Fruit fly (Drosophila melanogaster): ENCODE results near the gene ome.

The ome gene

dm6 chr3L:14775711-14776660 lies 103.3 kb downstream of the ome start, which contains the start of gene mop (continued):
- TF ChIP-seq NFAT (GFP tag; IDR thresholded peaks at IDR 0.05) (peak; percentile 70; the same call in 1 of the 2 replicates), hth (optimal IDR thresholded peaks at IDR 0.05) (no peak), Deaf1 (tag; optimal IDR thresholded peaks at IDR 0.05) (no peak), wor (GFP tag; IDR thresholded peaks at IDR 0.05) (no peak), CG1603 (tag; optimal IDR thresholded peaks at IDR 0.05) (no peak), Fer1 (GFP tag; optimal IDR thresholded peaks at IDR 0.05) (no peak), gsb-n (tag; optimal IDR thresholded peaks at IDR 0.05) (no peak), Gug (GFP tag; IDR thresholded peaks at IDR 0.05) (peak; percentile 8; the same call in 1 of the 4 replicates), CG8281 (tag; optimal IDR thresholded peaks at IDR 0.05) (no peak), dysf (GFP tag; IDR thresholded peaks at IDR 0.05) (peak; percentile 46; the same call in 2 of the 3 replicates), amos (GFP tag; IDR thresholded peaks at IDR 0.05; ENCODE audit: partially characterized antibody) (peak; percentile 61; the same call in 1 of the 2 replicates), CG18011 (GFP tag; optimal IDR thresholded peaks at IDR 0.05) (no peak), CG3407 (GFP tag; optimal IDR thresholded peaks at IDR 0.05) (no peak), CG17361 (GFP tag; IDR thresholded peaks at IDR 0.05) (no peak; the same call in 2 of the 3 replicates), CG2875 (GFP tag; optimal IDR thresholded peaks at IDR 0.05) (no peak), abd-A (tag; optimal IDR thresholded peaks at IDR 0.05) (no peak), Elba2 (GFP tag; optimal IDR thresholded peaks at IDR 0.05) (peak; percentile 42), TFAM (GFP tag; optimal IDR thresholded peaks at IDR 0.05) (no peak), CG12659 (GFP tag; optimal IDR thresholded peaks at IDR 0.05) (peak; percentile 55), Lpt (GFP tag; optimal IDR thresholded peaks at IDR 0.05) (no peak), exex (tag; optimal IDR thresholded peaks at IDR 0.05) (no peak), ftz-f1 (GFP tag; optimal IDR thresholded peaks at IDR 0.05) (no peak), CG8924 (tag; optimal IDR thresholded peaks at IDR 0.05) (peak; percentile 67), CG10267 (tag; optimal IDR thresholded peaks at IDR 0.05) (peak; percentile 26), PHDP (tag; optimal IDR thresholded peaks at IDR 0.05) (no peak), CG10565 (GFP tag; optimal IDR thresholded peaks at IDR 0.05) (no peak), CG6254 (GFP tag; optimal IDR thresholded peaks at IDR 0.05) (no peak), vvl (GFP tag; IDR thresholded peaks at IDR 0.05) (peak; percentile 51; the same call in 1 of the 2 replicates), CG16863 (GFP tag; optimal IDR thresholded peaks at IDR 0.05) (peak; percentile 97), dm (GFP tag; optimal IDR thresholded peaks at IDR 0.05) (no peak), ci (GFP tag; IDR thresholded peaks at IDR 0.05) (peak; percentile 56; the same call in 1 of the 3 replicates), aop (GFP tag; IDR thresholded peaks at IDR 0.05) (no peak), Eip74EF (GFP tag; optimal IDR thresholded peaks at IDR 0.05) (no peak), CG34422 (GFP tag; IDR thresholded peaks at IDR 0.05) (no peak; the same call in 1 of the 3 replicates), CG8478 (optimal IDR thresholded peaks at IDR 0.05) (no peak), CG14014 (GFP tag; IDR thresholded peaks at IDR 0.05) (peak; percentile 55), mirr (GFP tag; optimal IDR thresholded peaks at IDR 0.05) (no peak), emc (GFP tag; optimal IDR thresholded peaks at IDR 0.05) (no peak), CG9817 (tag; optimal IDR thresholded peaks at IDR 0.05) (peak; percentile 2), Antp (GFP tag; optimal IDR thresholded peaks at IDR 0.05) (no peak), pros (GFP tag; optimal IDR thresholded peaks at IDR 0.05) (no peak), CG5953 (GFP tag; IDR thresholded peaks at IDR 0.05) (no peak), H2.0 (GFP tag; IDR thresholded peaks at IDR 0.05) (peak; percentile 56), repo (GFP tag; optimal IDR thresholded peaks at IDR 0.05) (no peak), p53 (GFP tag; optimal IDR thresholded peaks at IDR 0.05) (no peak), CG2202 (tag; optimal IDR thresholded peaks at IDR 0.05) (no peak), Poxn (GFP tag; IDR thresholded peaks at IDR 0.05) (no peak), ash1 (GFP tag; optimal IDR thresholded peaks at IDR 0.05) (no peak), CG5180 (GFP tag; optimal IDR thresholded peaks at IDR 0.05) (no peak)

Data from whole organism, embryonic.